Worm (Caenorhabditis elegans) whole organism, young adult: ENCODE results near the gene ZC15.10.

Experiments used
- B0035.1 ChIP-seq: sonication (generic microtip); optimal IDR thresholded peaks from 2 replicates; lab custom pipeline; 2016; ENCODE audit warnings: missing genetic modification characterization, mild to moderate bottlenecking, missing compliant biosample characterization, missing genotype, missing genetic modification reagents
- B0261.1 ChIP-seq: sonication (generic microtip); optimal IDR thresholded peaks from 2 replicates; lab custom pipeline; 2016; ENCODE audit warnings: mild to moderate bottlenecking, missing genetic modification characterization, moderate library complexity, missing compliant biosample characterization
- C17E4.6 ChIP-seq: fragments of 200-800 bp; sonication (Bioruptor generic); IDR thresholded peaks from 2 replicates; pipeline ENCODE4 v1.3.6; 2022; ENCODE audit warnings: missing genetic modification reagents, missing genetic modification characterization, missing compliant biosample characterization
- D2030.7 ChIP-seq: fragments of 200-800 bp; sonication (Bioruptor generic); IDR thresholded peaks from 2 replicates; pipeline ENCODE4 v1.3.6; 2022; ENCODE audit warnings: missing genetic modification reagents, missing genetic modification characterization, missing compliant biosample characterization
- F23B12.7 ChIP-seq: sonication (generic microtip); optimal IDR thresholded peaks from 2 replicates; lab custom pipeline; 2017; ENCODE audit warnings: missing genetic modification characterization, mild to moderate bottlenecking, missing compliant biosample characterization, antibody characterized with exemption, moderate library complexity; ENCODE audit not compliant: insufficient read depth
- F33H1.4 ChIP-seq: fragments of 200-800 bp; sonication (Bioruptor generic); IDR thresholded peaks from 2 replicates; pipeline ENCODE4 v1.3.6; 2022; ENCODE audit warnings: missing genetic modification reagents, missing genetic modification characterization, missing compliant biosample characterization
- F37B4.10 ChIP-seq: fragments of 200-800 bp; sonication (Bioruptor generic); IDR thresholded peaks from 2 replicates; pipeline ENCODE4 v1.3.6; 2022; ENCODE audit warnings: missing genetic modification characterization, missing compliant biosample characterization
- F52B5.7 ChIP-seq: sonication (generic microtip); optimal IDR thresholded peaks from 2 replicates; lab custom pipeline; 2016; ENCODE audit warnings: mild to moderate bottlenecking, missing genetic modification characterization, missing compliant biosample characterization
- F57A8.1 ChIP-seq: fragments of 200-800 bp; sonication (Bioruptor generic); optimal IDR thresholded peaks from 2 replicates; lab custom pipeline; 2018; ENCODE audit warnings: mild to moderate bottlenecking, missing genetic modification characterization, moderate library complexity, missing compliant biosample characterization
- K11D2.4 ChIP-seq: fragments of 200-800 bp; sonication (Bioruptor generic); IDR thresholded peaks from 2 replicates; pipeline ENCODE4 v1.3.6; 2022; ENCODE audit warnings: missing genetic modification reagents, missing genetic modification characterization, missing compliant biosample characterization
- Y53F4B.3 ChIP-seq: fragments of 200-800 bp; sonication (Bioruptor generic); IDR thresholded peaks from 2 replicates; pipeline ENCODE4 v1.3.6; 2022; ENCODE audit warnings: missing genetic modification reagents, missing genetic modification characterization, missing compliant biosample characterization
- ZK185.1 ChIP-seq: sonication (generic microtip); optimal IDR thresholded peaks from 2 replicates; lab custom pipeline; 2016; ENCODE audit warnings: mild to moderate bottlenecking, missing genetic modification characterization, missing compliant biosample characterization; ENCODE audit not compliant: poor library complexity, severe bottlenecking
- ama-1 ChIP-seq, 3 experiments: fragments of 150-350 bp in 1 of 3; sonication (generic microtip) in 2 of 3; optimal IDR thresholded peaks; 2 replicates each; lab custom pipeline; 2014 to 2018; ENCODE audit warnings: missing biosample characterization in 2 of 3, missing genetic modification characterization in 2 of 3, missing genetic modification reagents in 2 of 3
- aptf-2 ChIP-seq: fragments of 200-800 bp; sonication (Bioruptor generic); conservative IDR thresholded peaks from 2 replicates; pipeline ENCODE4 v1.3.6; 2022; ENCODE audit warnings: missing genetic modification reagents, missing genetic modification characterization, missing compliant biosample characterization
- attf-5 ChIP-seq: fragments of 200-800 bp; sonication (Bioruptor generic); optimal IDR thresholded peaks from 2 replicates; lab custom pipeline; 2018; ENCODE audit warnings: mild to moderate bottlenecking, missing genetic modification characterization, missing compliant biosample characterization
- attf-6 ChIP-seq: fragments of 200-800 bp; sonication (Bioruptor generic); IDR thresholded peaks from 2 replicates; pipeline ENCODE4 v1.3.6; 2022; ENCODE audit warnings: missing genetic modification reagents, missing genetic modification characterization, missing compliant biosample characterization
- ceh-100 ChIP-seq: fragments of 200-800 bp; sonication (Bioruptor generic); IDR thresholded peaks from 2 replicates; pipeline ENCODE4 v1.3.6; 2022; ENCODE audit warnings: missing genetic modification reagents, missing genetic modification characterization, missing compliant biosample characterization
- chd-7 ChIP-seq: sonication (generic microtip); optimal IDR thresholded peaks from 2 replicates; lab custom pipeline; 2016; ENCODE audit warnings: mild to moderate bottlenecking, missing genetic modification characterization, moderate library complexity, missing compliant biosample characterization
- dpff-1 ChIP-seq: sonication (generic microtip); optimal IDR thresholded peaks from 2 replicates; lab custom pipeline; 2017; ENCODE audit warnings: mild to moderate bottlenecking, missing genetic modification characterization, missing compliant biosample characterization
- dpl-1 ChIP-seq: fragments of 150-350 bp; optimal IDR thresholded peaks from 2 replicates; lab custom pipeline; 2014; ENCODE audit warnings: missing biosample characterization, missing genetic modification reagents, missing genetic modification characterization
- fkh-3 ChIP-seq: sonication (generic microtip); optimal IDR thresholded peaks from 2 replicates; lab custom pipeline; 2016; ENCODE audit warnings: mild to moderate bottlenecking, missing genetic modification characterization, missing compliant biosample characterization
- him-1 ChIP-seq: sonication (generic microtip); optimal IDR thresholded peaks from 2 replicates; lab custom pipeline; 2016; ENCODE audit warnings: missing genotype, missing genetic modification reagents, missing genetic modification characterization, missing compliant biosample characterization
- hmg-1.2 ChIP-seq: fragments of 200-800 bp; sonication (Bioruptor generic); IDR thresholded peaks from 2 replicates; pipeline ENCODE4 v1.3.6; 2022; ENCODE audit warnings: missing genetic modification reagents, missing genetic modification characterization, missing compliant biosample characterization
- hrde-1 ChIP-seq: sonication (generic microtip); optimal IDR thresholded peaks from 2 replicates; lab custom pipeline; 2016; ENCODE audit warnings: missing genetic modification characterization, mild to moderate bottlenecking, missing compliant biosample characterization, moderate library complexity, missing genotype, missing genetic modification reagents, borderline replicate concordance
- hsf-1 ChIP-seq: fragments of 200-800 bp; sonication (Bioruptor generic); IDR thresholded peaks from 2 replicates; pipeline ENCODE4 v1.3.6; 2022; ENCODE audit warnings: missing genetic modification reagents, missing genetic modification characterization, missing compliant biosample characterization
- let-607 ChIP-seq, 2 experiments: fragments of 200-800 bp in 1 of 2; sonication (Bioruptor generic) in 1 of 2; sonication (generic microtip) in 1 of 2; optimal IDR thresholded peaks; 2 replicates each; lab custom pipeline; 2016 to 2018; ENCODE audit warnings: mild to moderate bottlenecking in 2 of 2, missing compliant biosample characterization in 2 of 2, missing genetic modification characterization in 2 of 2, moderate library complexity in 2 of 2, missing genotype in 1 of 2
- lin-26 ChIP-seq: fragments of 200-800 bp; sonication (Bioruptor generic); IDR thresholded peaks from 2 replicates; pipeline ENCODE4 v1.3.6; 2022; ENCODE audit warnings: missing genetic modification reagents, missing genetic modification characterization, missing compliant biosample characterization
- lin-40 ChIP-seq: sonication (generic microtip); optimal IDR thresholded peaks from 2 replicates; lab custom pipeline; 2016; ENCODE audit warnings: missing genetic modification characterization, mild to moderate bottlenecking, missing compliant biosample characterization, missing genotype, missing genetic modification reagents
- lin-54 ChIP-seq: fragments of 200-800 bp; sonication (Bioruptor generic); optimal IDR thresholded peaks from 2 replicates; lab custom pipeline; 2018; ENCODE audit warnings: mild to moderate bottlenecking, missing genetic modification characterization, missing compliant biosample characterization
- lsl-1 ChIP-seq: fragments of 200-800 bp; sonication (Bioruptor generic); optimal IDR thresholded peaks from 2 replicates; lab custom pipeline; 2018; ENCODE audit warnings: mild to moderate bottlenecking, missing genetic modification characterization, moderate library complexity, missing compliant biosample characterization
- lsy-27 ChIP-seq: sonication (generic microtip); optimal IDR thresholded peaks from 2 replicates; lab custom pipeline; 2017; ENCODE audit warnings: missing genetic modification characterization, mild to moderate bottlenecking, missing compliant biosample characterization, antibody characterized with exemption, missing genotype, borderline replicate concordance; ENCODE audit not compliant: insufficient read depth
- madf-10 ChIP-seq: sonication (generic microtip); optimal IDR thresholded peaks from 2 replicates; lab custom pipeline; 2016; ENCODE audit warnings: mild to moderate bottlenecking, missing genetic modification characterization, missing compliant biosample characterization
- mel-28 ChIP-seq: sonication (generic microtip); optimal IDR thresholded peaks from 2 replicates; lab custom pipeline; 2016; ENCODE audit warnings: borderline replicate concordance, mild to moderate bottlenecking, missing genetic modification characterization, missing compliant biosample characterization
- nfya-2 ChIP-seq: fragments of 200-800 bp; sonication (Bioruptor generic); IDR thresholded peaks from 2 replicates; pipeline ENCODE4 v1.3.6; 2022; ENCODE audit warnings: missing genetic modification reagents, missing genetic modification characterization, missing compliant biosample characterization
- nfyb-1 ChIP-seq: fragments of 200-800 bp; sonication (Bioruptor generic); IDR thresholded peaks from 2 replicates; pipeline ENCODE4 v1.3.6; 2022; ENCODE audit warnings: missing genetic modification reagents, missing genetic modification characterization, missing compliant biosample characterization
- pbrm-1 ChIP-seq: fragments of 200-800 bp; sonication (Bioruptor generic); IDR thresholded peaks from 2 replicates; pipeline ENCODE4 v1.3.6; 2022; ENCODE audit warnings: missing genetic modification reagents, missing genetic modification characterization, missing compliant biosample characterization
- pha-4 ChIP-seq: fragments of 150-350 bp; sonication (generic microtip); optimal IDR thresholded peaks from 2 replicates; lab custom pipeline; 2014; ENCODE audit warnings: missing biosample characterization, missing genetic modification reagents, missing genetic modification characterization
- rec-8 ChIP-seq, 2 experiments: sonication (generic microtip); optimal IDR thresholded peaks; 2 replicates each; lab custom pipeline; 2016; ENCODE audit warnings: mild to moderate bottlenecking in 2 of 2, missing genetic modification characterization in 2 of 2, missing genetic modification reagents in 2 of 2, missing genotype in 2 of 2, missing biosample characterization in 1 of 2, missing compliant biosample characterization in 1 of 2, moderate library complexity in 1 of 2
- sdz-38 ChIP-seq: sonication (generic microtip); optimal IDR thresholded peaks from 2 replicates; lab custom pipeline; 2016; ENCODE audit warnings: missing genotype, missing genetic modification characterization, missing compliant biosample characterization
- snpc-3.4 ChIP-seq: sonication (generic microtip); optimal IDR thresholded peaks from 2 replicates; lab custom pipeline; 2017; ENCODE audit warnings: missing genetic modification characterization, mild to moderate bottlenecking, missing compliant biosample characterization, antibody characterized with exemption, moderate library complexity, missing genotype, missing genetic modification reagents
- somi-1 ChIP-seq: fragments of 200-800 bp; sonication (Bioruptor generic); optimal IDR thresholded peaks from 2 replicates; lab custom pipeline; 2018; ENCODE audit warnings: mild to moderate bottlenecking, missing genetic modification characterization, missing compliant biosample characterization
- unc-130 ChIP-seq: sonication (generic microtip); optimal IDR thresholded peaks from 2 replicates; lab custom pipeline; 2016; ENCODE audit warnings: missing genetic modification reagents, missing genetic modification characterization, missing compliant biosample characterization
- xnd-1 ChIP-seq: sonication (generic microtip); optimal IDR thresholded peaks from 2 replicates; lab custom pipeline; 2016; ENCODE audit warnings: missing genotype, missing genetic modification reagents, missing genetic modification characterization, missing compliant biosample characterization
- zfh-2 ChIP-seq: fragments of 200-800 bp; sonication (Bioruptor generic); conservative IDR thresholded peaks from 2 replicates; pipeline ENCODE4 v1.3.6; 2022; ENCODE audit warnings: missing genetic modification reagents, missing genetic modification characterization, missing compliant biosample characterization
- zim-3 ChIP-seq: sonication (generic microtip); optimal IDR thresholded peaks from 2 replicates; lab custom pipeline; 2017; ENCODE audit warnings: mild to moderate bottlenecking, missing genetic modification characterization, moderate library complexity, missing compliant biosample characterization
- ztf-26 ChIP-seq: sonication (generic microtip); optimal IDR thresholded peaks from 2 replicates; lab custom pipeline; 2017; ENCODE audit warnings: missing genetic modification characterization, missing compliant biosample characterization
- ztf-6 ChIP-seq: fragments of 200-800 bp; sonication (Bioruptor generic); IDR thresholded peaks from 2 replicates; pipeline ENCODE4 v1.3.6; 2022; ENCODE audit warnings: missing genetic modification reagents, missing genetic modification characterization, missing compliant biosample characterization

The ZC15.10 gene

DNA sequence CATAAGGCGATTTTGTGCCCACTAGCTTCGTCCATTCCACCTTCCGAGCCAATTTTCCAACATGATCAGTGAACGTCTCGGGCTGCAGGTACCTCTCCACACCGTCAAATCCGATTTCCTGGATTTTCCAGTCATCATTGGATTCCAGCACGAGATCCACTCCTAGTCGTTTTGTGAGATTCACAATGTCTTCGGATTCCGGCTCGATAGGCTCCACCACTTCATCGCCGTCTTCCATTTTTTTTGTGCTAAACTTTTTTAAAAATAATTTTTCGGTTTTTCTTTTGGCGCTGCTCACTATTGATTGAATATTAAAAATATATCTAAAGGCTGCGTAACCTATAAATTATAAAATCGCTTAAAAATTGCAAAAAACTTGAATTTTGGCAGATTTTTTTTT is 43.5 kb upstream of the ZC15.10 start, which contains the start of gene mdt-17 (continued):
- TF ChIP-seq lsy-27 (tag; lab: Kevin White, UChicago) (no peak), lsl-1 (GFP tag; lab: Kevin White, UChicago) (no peak), ama-1 (optimal IDR thresholded peaks at IDR 0.05; lab: Kevin White, UChicago) (no peak), ama-1 (GFP tag; optimal IDR thresholded peaks at IDR 0.05; lab: Kevin White, UChicago) (no peak), nfyb-1 (GFP tag; lab: Robert Waterston, UW) (peak; percentile 61; the same call in 1 of the 2 replicates), dpff-1 (tag; lab: Kevin White, UChicago) (no peak), sdz-38 (no peak), hmg-1.2 (GFP tag; lab: Robert Waterston, UW) (no peak; the same call in 1 of the 2 replicates), zim-3 (no peak), xnd-1 (tag; lab: Kevin White, UChicago) (no peak), pha-4 (no peak), aptf-2 (no peak), let-607 (tag; optimal IDR thresholded peaks at IDR 0.05; lab: Kevin White, UChicago) (no peak), F57A8.1 (GFP tag; lab: Kevin White, UChicago) (no peak), hrde-1 (tag; lab: Kevin White, UChicago) (peak; percentile 21), Y53F4B.3 (GFP tag; lab: Robert Waterston, UW) (no peak), zfh-2 (no peak), B0261.1 (tag; lab: Kevin White, UChicago) (no peak), unc-130 (GFP tag; lab: Kevin White, UChicago) (no peak), F52B5.7 (tag; lab: Kevin White, UChicago) (peak; percentile 67), snpc-3.4 (tag; lab: Kevin White, UChicago) (no peak), chd-7 (peak; percentile 41), K11D2.4 (GFP tag; lab: Robert Waterston, UW) (no peak), D2030.7 (GFP tag; lab: Robert Waterston, UW) (no peak), F33H1.4 (GFP tag; lab: Robert Waterston, UW) (no peak), ztf-26 (tag; lab: Kevin White, UChicago) (no peak), lin-40 (no peak), mel-28 (tag; lab: Kevin White, UChicago) (no peak), ZK185.1 (no peak), nfya-2 (GFP tag; lab: Robert Waterston, UW) (0 out of 2 replicates have a peak, but pooled peaks have one; percentile 8), fkh-3 (tag; lab: Kevin White, UChicago) (no peak), ztf-6 (GFP tag; lab: Robert Waterston, UW) (no peak)

DNA sequence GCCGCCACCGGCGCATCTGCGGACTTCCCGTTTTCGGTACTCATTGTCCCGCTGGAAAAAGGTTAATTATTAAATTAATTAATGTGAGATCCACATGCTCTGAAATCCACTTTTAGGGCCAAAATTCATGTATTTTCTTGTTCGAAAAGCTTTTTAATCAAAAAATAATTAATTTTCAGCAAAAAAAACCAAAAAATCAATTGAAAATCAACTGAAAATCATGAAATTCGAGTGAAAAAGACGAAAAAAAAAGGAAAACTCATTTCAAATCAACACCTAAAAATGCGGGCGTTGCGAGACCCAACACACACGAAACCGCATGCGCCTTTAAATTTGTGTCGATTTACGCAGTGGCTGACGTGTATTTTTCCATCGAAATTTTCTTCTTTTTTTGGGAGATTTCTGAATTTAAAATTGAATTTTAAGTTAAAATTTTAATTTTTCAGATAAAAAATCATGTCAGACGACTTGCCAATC is 40.8 kb upstream of the ZC15.10 start, which contains the start of the genes prmt-1 and cdkr-3:
prmt-1 (minus strand) TSS at position 51 of the 477 bp plus-strand sequence.
cdkr-3 (plus strand) TSS at position 447 of the 477 bp plus-strand sequence.
- TF ChIP-seq ceh-100 (no peak), him-1 (tag; lab: Kevin White, UChicago) (no peak), dpl-1 (GFP tag; lab: Kevin White, UChicago) (no peak), F57A8.1 (GFP tag; lab: Kevin White, UChicago) (no peak), madf-10 (tag; lab: Kevin White, UChicago) (no peak), pbrm-1 (GFP tag; lab: Robert Waterston, UW) (no peak), ZK185.1 (no peak), C17E4.6 (GFP tag; lab: Robert Waterston, UW) (no peak), zfh-2 (no peak), lin-40 (no peak), hsf-1 (GFP tag; lab: Robert Waterston, UW) (no peak), lin-26 (GFP tag; lab: Robert Waterston, UW) (no peak), attf-6 (GFP tag; lab: Robert Waterston, UW) (no peak), zim-3 (no peak), somi-1 (no peak), F23B12.7 (tag; lab: Kevin White, UChicago) (peak; percentile 77), B0035.1 (no peak), attf-5 (no peak), rec-8 (tag; optimal IDR thresholded peaks at IDR 0.05; lab: Kevin White, UChicago) (no peak), lin-54 (GFP tag; lab: Kevin White, UChicago) (peak; percentile 19), F37B4.10 (GFP tag; lab: Robert Waterston, UW) (no peak)
